Fruit fly (Drosophila melanogaster) whole organism, embryonic: ENCODE results near the gene CG5639.

Experiments used
- BtbVII ChIP-seq: fragments of 200-800 bp; sonication (Bioruptor generic); optimal IDR thresholded peaks from 3 replicates; lab custom pipeline; 2017; ENCODE audit warnings: missing biosample characterization, mild to moderate bottlenecking, missing genetic modification characterization
- CG1529 ChIP-seq: fragments of 200-800 bp; sonication (Bioruptor generic); optimal IDR thresholded peaks from 3 replicates; lab custom pipeline; 2018; ENCODE audit warnings: missing biosample characterization, missing genetic modification characterization
- CG2875 ChIP-seq: fragments of 200-800 bp; sonication (Bioruptor generic); optimal IDR thresholded peaks from 2 replicates; lab custom pipeline; 2017; ENCODE audit warnings: missing biosample characterization, mild to moderate bottlenecking, missing genetic modification characterization, missing genetic modification reagents
- CG7839 ChIP-seq: fragments of 200-800 bp; sonication (Bioruptor generic); optimal IDR thresholded peaks from 3 replicates; lab custom pipeline; 2018; ENCODE audit warnings: missing biosample characterization, mild to moderate bottlenecking, missing genetic modification characterization, moderate library complexity
- CG8359 ChIP-seq: fragments of 200-800 bp; sonication (Bioruptor generic); optimal IDR thresholded peaks from 2 replicates; lab custom pipeline; 2017; ENCODE audit warnings: missing biosample characterization, mild to moderate bottlenecking, missing genetic modification characterization, borderline replicate concordance
- Doc2 ChIP-seq: fragments of 200-800 bp; sonication (Bioruptor generic); IDR thresholded peaks from 2 replicates; pipeline ENCODE4 v1.3.6; 2022; ENCODE audit warnings: missing biosample characterization, missing genetic modification characterization
- HLHmδ ChIP-seq: fragments of 200-800 bp; sonication (Bioruptor generic); optimal IDR thresholded peaks from 2 replicates; lab custom pipeline; 2018; ENCODE audit warnings: missing biosample characterization, mild to moderate bottlenecking, missing genetic modification characterization, moderate library complexity
- Hr78 ChIP-seq, 2 experiments: fragments of 200-800 bp in 1 of 2; fragments of >200 bp in 1 of 2; sonication (Bioruptor generic) in 1 of 2; optimal IDR thresholded peaks; 2 replicates each; lab custom pipeline; 2017 to 2019; ENCODE audit warnings: missing biosample characterization in 2 of 2, missing genetic modification characterization in 2 of 2, mild to moderate bottlenecking in 1 of 2, moderate library complexity in 1 of 2
- ken ChIP-seq: fragments of 200-800 bp; sonication (Bioruptor generic); IDR thresholded peaks from 3 replicates; pipeline ENCODE4 v1.3.6; 2022; ENCODE audit warnings: missing biosample characterization, missing genetic modification characterization
- pan ChIP-seq, 4 experiments: fragments of >200 bp in 3 of 4; fragments of 200-800 bp in 1 of 4; sonication (Bioruptor generic) in 1 of 4; optimal IDR thresholded peaks in 3 of 4; IDR thresholded peaks in 1 of 4; 2 replicates each; pipeline versions ENCODE4 v1.3.6 to Lab custom; 2017 to 2022; ENCODE audit warnings: missing biosample characterization in 2 of 4, missing genetic modification characterization in 2 of 4, mixed read lengths in 1 of 4
- sob ChIP-seq: fragments of 200-800 bp; sonication (Bioruptor generic); IDR thresholded peaks from 2 replicates; pipeline ENCODE4 v1.3.6; 2022; ENCODE audit warnings: missing biosample characterization, missing genetic modification characterization

DNA sequence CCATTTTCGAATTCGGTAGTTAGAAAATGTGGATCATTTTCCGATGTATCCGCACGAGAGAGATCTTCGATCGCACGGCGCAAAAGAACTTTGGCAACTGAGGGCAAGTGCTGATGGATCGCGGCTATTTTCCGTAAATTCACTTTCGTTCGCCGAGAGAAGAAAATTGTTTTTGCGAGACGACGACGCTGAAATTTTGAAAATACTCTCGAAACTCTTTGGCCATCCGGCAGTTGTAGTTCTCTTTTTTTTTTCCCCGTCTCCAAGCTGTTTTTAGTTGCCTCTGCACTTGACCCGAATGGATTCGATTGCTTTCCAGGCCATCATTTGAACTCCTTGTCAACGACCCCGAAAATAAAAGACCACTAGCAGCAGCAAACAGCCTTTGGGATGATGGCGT, 30.0 kb upstream of the CG5639 start, which contains the start of gene CG5612:
- TF ChIP-seq CG8359 (GFP tag; lab: Kevin White, UChicago) (no peak), CG1529 (no peak), Doc2 (GFP tag; lab: Robert Waterston, UW) (no peak), sob (no peak), CG2875 (GFP tag; lab: Kevin White, UChicago) (no peak), HLHmδ (GFP tag; lab: Kevin White, UChicago) (no peak), ken (GFP tag; lab: Robert Waterston, UW) (no peak), pan (optimal IDR thresholded peaks at IDR 0.05; lab: Kevin White, UChicago) (no peak), pan (GFP tag; optimal IDR thresholded peaks at IDR 0.05 in 1 of 2, IDR thresholded peaks at IDR 0.05 in 1 of 2) (no peak), Hr78 (GFP tag; optimal IDR thresholded peaks at IDR 0.05; lab: Kevin White, UChicago) (no peak), CG7839 (tag; lab: Kevin White, UChicago) (no peak), BtbVII (GFP tag; lab: Kevin White, UChicago) (no peak)
